Fruit fly (Drosophila melanogaster): Measurements from ENCODE around the gene CG31800.

dm6 chr2L:19041590-19041989 lies 7.2 kb upstream of the CG31800 start, which contains the start of gene Catsup:
- TF ChIP-seq h (GFP tag; optimal IDR thresholded peaks at IDR 0.05) (no peak), Abd-B (GFP tag; optimal IDR thresholded peaks at IDR 0.05) (no peak), sage (GFP tag; optimal IDR thresholded peaks at IDR 0.05) (no peak), Hnf4 (GFP tag; optimal IDR thresholded peaks at IDR 0.05) (no peak), Hr83 (GFP tag; optimal IDR thresholded peaks at IDR 0.05; ENCODE audit: poor library complexity, severe bottlenecking) (no peak), fru (GFP tag; optimal IDR thresholded peaks at IDR 0.05) (no peak), sv (GFP tag; optimal IDR thresholded peaks at IDR 0.05) (no peak), HLH106 (tag; optimal IDR thresholded peaks at IDR 0.05) (no peak), dl (GFP tag; optimal IDR thresholded peaks at IDR 0.05; ENCODE audit: insufficient read depth in 1 of 2, partially characterized antibody in 2 of 2) (no peak)

Measured in whole organism, wandering third instar larva.